Fruit fly (Drosophila melanogaster) S2 (cell line): Measurements from ENCODE around the gene dally.

Experiments
- CG8478 ChIP-seq: fragments of >200 bp; optimal IDR thresholded peaks from 2 replicates; lab custom pipeline; 2018
- CTCF ChIP-seq, 2 experiments: fragments of >200 bp; optimal IDR thresholded peaks; 2 replicates each; lab custom pipeline; 2018

DNA sequence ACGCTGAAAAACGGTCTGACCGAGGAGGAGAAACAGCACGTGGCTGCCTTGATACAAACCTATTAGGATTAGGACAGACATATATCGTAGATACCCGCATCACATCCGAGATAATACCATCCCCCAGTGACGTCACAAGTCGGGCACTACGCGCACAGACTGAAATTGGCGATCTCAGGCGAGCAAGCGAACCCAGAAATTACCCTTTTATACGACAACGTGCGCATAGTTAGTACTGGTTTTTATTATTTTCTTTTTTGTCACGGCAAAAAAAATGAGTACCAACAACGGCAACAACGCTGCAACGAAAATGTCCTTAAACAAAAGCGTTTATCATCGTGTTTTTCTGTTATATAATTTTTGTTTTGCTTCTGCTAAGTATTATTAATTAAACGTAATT is 29.2 kb upstream of the dally start:
- TF ChIP-seq CTCF (optimal IDR thresholded peaks at IDR 0.05; lab: Kevin White, UChicago), result no peak
- no peak for TF ChIP-seq CG8478 (lab: Kevin White, UChicago)
